Fruit fly (Drosophila melanogaster): ENCODE results near the gene CG7990.

CG7990 gene

dm6 chrX:19159942-19160341, 41.8 kb downstream of the CG7990 start (continued):
- peak; percentile 35 for TF ChIP-seq CG10274 (GFP tag; optimal IDR thresholded peaks at IDR 0.05)
- TF ChIP-seq CG2889 (GFP tag; IDR thresholded peaks at IDR 0.05): no peak
- TF ChIP-seq dimm (GFP tag; IDR thresholded peaks at IDR 0.05): no peak
- TF ChIP-seq caup (GFP tag; optimal IDR thresholded peaks at IDR 0.05; ENCODE audit: severe bottlenecking): no peak
- TF ChIP-seq mam (GFP tag; optimal IDR thresholded peaks at IDR 0.05): no peak
- no peak for TF ChIP-seq Hand (GFP tag; optimal IDR thresholded peaks at IDR 0.05)
- no peak for TF ChIP-seq Usf (GFP tag; optimal IDR thresholded peaks at IDR 0.05)
- no peak for TF ChIP-seq zen (tag; optimal IDR thresholded peaks at IDR 0.05)
- no peak for TF ChIP-seq CG4820 (GFP tag; optimal IDR thresholded peaks at IDR 0.05)
- no peak for TF ChIP-seq HLH54F (GFP tag; optimal IDR thresholded peaks at IDR 0.05)
- no peak for TF ChIP-seq psq (GFP tag; optimal IDR thresholded peaks at IDR 0.05)
- TF ChIP-seq otp (GFP tag; IDR thresholded peaks at IDR 0.05): no peak
- no peak for TF ChIP-seq CG12659 (GFP tag; optimal IDR thresholded peaks at IDR 0.05)
- no peak for TF ChIP-seq sob (GFP tag; IDR thresholded peaks at IDR 0.05)
- TF ChIP-seq fru (optimal IDR thresholded peaks at IDR 0.05): no peak
- no peak for TF ChIP-seq maf-S (GFP tag; optimal IDR thresholded peaks at IDR 0.05)
- no peak for TF ChIP-seq CG15514 (GFP tag; optimal IDR thresholded peaks at IDR 0.05)
- TF ChIP-seq CG12299 (tag; optimal IDR thresholded peaks at IDR 0.05): no peak
- no peak for TF ChIP-seq CG7987 (GFP tag; optimal IDR thresholded peaks at IDR 0.05)
- TF ChIP-seq fd3F (GFP tag; optimal IDR thresholded peaks at IDR 0.05): no peak
- no peak for TF ChIP-seq dm (GFP tag; optimal IDR thresholded peaks at IDR 0.05)
- TF ChIP-seq corto (GFP tag; optimal IDR thresholded peaks at IDR 0.05): no peak
- no peak for TF ChIP-seq CG10431 (GFP tag; optimal IDR thresholded peaks at IDR 0.05)
- TF ChIP-seq Kr (GFP tag; optimal IDR thresholded peaks at IDR 0.05): no peak
- peak; percentile 21; the same call in 1 of the 2 replicates for TF ChIP-seq CG17328 (GFP tag; IDR thresholded peaks at IDR 0.05)
- no peak for TF ChIP-seq Mes4 (GFP tag; optimal IDR thresholded peaks at IDR 0.05)
- no peak for TF ChIP-seq CG7786 (GFP tag; optimal IDR thresholded peaks at IDR 0.05)

- TF ChIP-seq CG7357 (GFP tag; IDR thresholded peaks at IDR 0.05): no peak
- no peak for TF ChIP-seq GATAe (GFP tag; conservative IDR thresholded peaks at IDR 0.05)
- TF ChIP-seq Chrac-16 (GFP tag; optimal IDR thresholded peaks at IDR 0.05): no peak
- TF ChIP-seq CG15269 (tag; optimal IDR thresholded peaks at IDR 0.05): no peak
- no peak for TF ChIP-seq Poxn (GFP tag; IDR thresholded peaks at IDR 0.05)
- no peak for TF ChIP-seq HLHmδ (GFP tag; optimal IDR thresholded peaks at IDR 0.05)
- TF ChIP-seq CG14710 (tag; optimal IDR thresholded peaks at IDR 0.05): peak; percentile 3
- TF ChIP-seq CoRest (tag; optimal IDR thresholded peaks at IDR 0.05): peak; percentile 11
- TF ChIP-seq CG15696 (tag; optimal IDR thresholded peaks at IDR 0.05): no peak
- TF ChIP-seq tio (GFP tag; optimal IDR thresholded peaks at IDR 0.05): no peak
- peak; percentile 96 for TF ChIP-seq twi (tag; optimal IDR thresholded peaks at IDR 0.05)
- TF ChIP-seq rib (GFP tag; IDR thresholded peaks at IDR 0.05): no peak
- no peak for TF ChIP-seq Six4 (GFP tag; optimal IDR thresholded peaks at IDR 0.05)
- no peak for TF ChIP-seq CG11093 (GFP tag; IDR thresholded peaks at IDR 0.05)
- TF ChIP-seq phol (tag; optimal IDR thresholded peaks at IDR 0.05): peak; percentile 19
- TF ChIP-seq esg (GFP tag; conservative IDR thresholded peaks at IDR 0.05): no peak
- peak; percentile 5 for TF ChIP-seq CG7839 (tag; optimal IDR thresholded peaks at IDR 0.05)
- TF ChIP-seq dmrt99B (tag; optimal IDR thresholded peaks at IDR 0.05): peak; percentile 6
- TF ChIP-seq CG6765 (GFP tag; optimal IDR thresholded peaks at IDR 0.05): no peak
- no peak for TF ChIP-seq NfI (GFP tag; optimal IDR thresholded peaks at IDR 0.05)
- TF ChIP-seq Fer3 (tag; optimal IDR thresholded peaks at IDR 0.05): no peak
- TF ChIP-seq Antp (GFP tag; optimal IDR thresholded peaks at IDR 0.05): no peak
- TF ChIP-seq Ptx1 (GFP tag; IDR thresholded peaks at IDR 0.05): no peak
- no peak for TF ChIP-seq CG2875 (GFP tag; optimal IDR thresholded peaks at IDR 0.05)
These were observed 43.1 kb downstream of the CG7990 start for dm6 chrX:19158519-19159289.

Data from whole organism, embryonic.